ENCODE assay signal across 1 fruit fly cellular context in the genomic region with DNA sequence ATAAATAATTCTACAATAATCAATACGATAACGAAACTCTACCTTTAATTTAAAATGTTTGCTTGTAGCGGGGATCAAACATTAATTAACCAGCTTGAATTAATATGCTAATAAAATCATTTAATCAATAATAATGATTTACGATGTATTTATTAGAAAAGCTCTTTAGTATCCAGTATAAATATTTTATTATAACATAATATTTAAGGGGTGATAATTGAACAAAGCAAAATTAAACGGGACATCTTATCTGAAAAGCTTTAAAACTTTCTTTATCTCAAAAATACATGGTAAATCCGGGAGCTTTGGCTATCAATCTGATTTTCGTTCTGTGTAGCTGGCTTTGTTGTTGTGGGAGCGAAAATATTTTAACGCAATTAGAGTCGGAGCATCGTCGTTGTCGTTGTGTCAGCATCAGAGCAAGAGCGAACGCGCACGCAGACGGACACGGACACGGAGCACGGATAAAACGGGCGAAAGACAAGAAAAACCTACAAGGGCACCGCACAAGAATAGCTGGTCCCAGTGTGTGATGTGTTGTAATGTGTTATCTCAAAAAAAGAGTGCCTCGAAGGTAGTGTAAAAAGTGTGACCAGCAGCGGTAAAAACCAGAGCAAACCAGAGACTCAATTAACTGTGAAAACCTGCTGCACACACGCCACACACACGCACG.
A peak's percentile ranks its signal among the peaks of the same experiment; 100 is the strongest.
TF ChIP-seq lines count a peak whose summit lies in the region.

A gene (plus strand): TSS at position 375 of the 673 bp plus-strand sequence.

TF ChIP-seq in whole organism, embryonic, 481 proteins besides CTCF, POLR2A, EP300 and RAD21 (continued from another document and continues in another):
- peak; percentile 70 for TF ChIP-seq Sox102F (GFP tag; optimal IDR thresholded peaks at IDR 0.05; lab: Kevin White, UChicago)
- no peak for TF ChIP-seq sens (GFP tag; lab: Kevin White, UChicago)
- no peak for TF ChIP-seq Adf1 (GFP tag; IDR thresholded peaks at IDR 0.05; lab: Robert Waterston, UW)
- no peak for TF ChIP-seq CG10366 (GFP tag; IDR thresholded peaks at IDR 0.05; lab: Robert Waterston, UW)
- TF ChIP-seq phol (tag; optimal IDR thresholded peaks at IDR 0.05; lab: Kevin White, UChicago) = peak; percentile 64
- TF ChIP-seq CG13775 (GFP tag; optimal IDR thresholded peaks at IDR 0.05; lab: Kevin White, UChicago) = peak; percentile 48
- no peak; the same call in 1 of the 3 replicates for TF ChIP-seq tgo (GFP tag; IDR thresholded peaks at IDR 0.05; lab: Robert Waterston, UW)
- peak; percentile 54 for TF ChIP-seq CG17359 (tag; optimal IDR thresholded peaks at IDR 0.05; lab: Kevin White, UChicago)
- TF ChIP-seq Fer3 (tag; optimal IDR thresholded peaks at IDR 0.05; lab: Kevin White, UChicago) = peak; percentile 8
- peak; percentile 80 for TF ChIP-seq Sox100B (GFP tag; optimal IDR thresholded peaks at IDR 0.05; lab: Kevin White, UChicago)
- TF ChIP-seq dmrt99B (tag; optimal IDR thresholded peaks at IDR 0.05; lab: Kevin White, UChicago) = peak; percentile 82
- TF ChIP-seq gem (tag; optimal IDR thresholded peaks at IDR 0.05; lab: Kevin White, UChicago) = peak; percentile 81
- no peak for TF ChIP-seq cad (GFP tag; optimal IDR thresholded peaks at IDR 0.05; lab: Kevin White, UChicago)
- TF ChIP-seq tup (GFP tag; optimal IDR thresholded peaks at IDR 0.05; lab: Kevin White, UChicago) = no peak
- TF ChIP-seq CG2199 (GFP tag; IDR thresholded peaks at IDR 0.05; lab: Robert Waterston, UW) = no peak
- no peak for TF ChIP-seq Kr (GFP tag; optimal IDR thresholded peaks at IDR 0.05; lab: Kevin White, UChicago)
- TF ChIP-seq CG4282 (GFP tag; optimal IDR thresholded peaks at IDR 0.05; lab: Kevin White, UChicago) = no peak
- TF ChIP-seq pan (optimal IDR thresholded peaks at IDR 0.05; lab: Kevin White, UChicago) = no peak
- TF ChIP-seq pan (GFP tag; optimal IDR thresholded peaks at IDR 0.05 in 1 of 2, IDR thresholded peaks at IDR 0.05 in 1 of 2) = peak in 1 of 2 experiments; percentile 20
- peak; percentile 80 for TF ChIP-seq CG3281 (GFP tag; optimal IDR thresholded peaks at IDR 0.05; lab: Kevin White, UChicago)
- no peak for TF ChIP-seq HmgD (GFP tag; optimal IDR thresholded peaks at IDR 0.05; lab: Kevin White, UChicago)
- peak; percentile 6; the same call in 1 of the 2 replicates for TF ChIP-seq CG14014 (GFP tag; IDR thresholded peaks at IDR 0.05; lab: Robert Waterston, UW)
- TF ChIP-seq nmo (GFP tag; optimal IDR thresholded peaks at IDR 0.05; lab: Kevin White, UChicago) = peak; percentile 73
- no peak for TF ChIP-seq GATAe (GFP tag; conservative IDR thresholded peaks at IDR 0.05; lab: Robert Waterston, UW)
- peak; percentile 73 for TF ChIP-seq CG15269 (tag; optimal IDR thresholded peaks at IDR 0.05; lab: Kevin White, UChicago)
- peak; percentile 31 for TF ChIP-seq Med (GFP tag; lab: Kevin White, UChicago)
- TF ChIP-seq disco-r (GFP tag; optimal IDR thresholded peaks at IDR 0.05; lab: Kevin White, UChicago) = no peak
- TF ChIP-seq chinmo (GFP tag; IDR thresholded peaks at IDR 0.05; lab: Robert Waterston, UW; ENCODE audit: partially characterized antibody) = 0 out of 4 replicates have a peak, but pooled peaks have one; percentile 17
- peak; percentile 48 for TF ChIP-seq CG1602 (GFP tag; optimal IDR thresholded peaks at IDR 0.05; lab: Kevin White, UChicago)
- no peak for TF ChIP-seq CG17612 (GFP tag; IDR thresholded peaks at IDR 0.05; lab: Robert Waterston, UW)
- TF ChIP-seq dpn (GFP tag; optimal IDR thresholded peaks at IDR 0.05; lab: Kevin White, UChicago) = peak; percentile 3 to 40
- TF ChIP-seq Mes4 (GFP tag; optimal IDR thresholded peaks at IDR 0.05; lab: Kevin White, UChicago) = no peak
- TF ChIP-seq CG34422 (GFP tag; IDR thresholded peaks at IDR 0.05; lab: Robert Waterston, UW) = no peak
- TF ChIP-seq CoRest (tag; optimal IDR thresholded peaks at IDR 0.05; lab: Kevin White, UChicago) = peak; percentile 80
- TF ChIP-seq CG34376 (GFP tag; optimal IDR thresholded peaks at IDR 0.05; lab: Kevin White, UChicago) = peak; percentile 40
- no peak for TF ChIP-seq CG18011 (GFP tag; optimal IDR thresholded peaks at IDR 0.05; lab: Kevin White, UChicago)
- TF ChIP-seq CG33213 (GFP tag; optimal IDR thresholded peaks at IDR 0.05; lab: Kevin White, UChicago) = no peak
- peak; percentile 52 for TF ChIP-seq NfI (GFP tag; optimal IDR thresholded peaks at IDR 0.05; lab: Kevin White, UChicago)
- TF ChIP-seq pho (GFP tag; optimal IDR thresholded peaks at IDR 0.05; lab: Kevin White, UChicago) = no peak
- no peak for TF ChIP-seq CG12744 (GFP tag; optimal IDR thresholded peaks at IDR 0.05; lab: Kevin White, UChicago)
- no peak for TF ChIP-seq Sin3A (optimal IDR thresholded peaks at IDR 0.05; lab: Kevin White, UChicago)
- TF ChIP-seq CG16779 (GFP tag; IDR thresholded peaks at IDR 0.05; lab: Robert Waterston, UW) = peak; percentile 58; the same call in 1 of the 2 replicates
- TF ChIP-seq CG1233 (GFP tag; optimal IDR thresholded peaks at IDR 0.05; lab: Kevin White, UChicago) = peak; percentile 59
- peak; percentile 70 for TF ChIP-seq CG10147 (GFP tag; optimal IDR thresholded peaks at IDR 0.05; lab: Kevin White, UChicago)
- TF ChIP-seq Dfd (GFP tag; optimal IDR thresholded peaks at IDR 0.05; lab: Kevin White, UChicago) = no peak
- peak; percentile 60 for TF ChIP-seq odd (GFP tag; optimal IDR thresholded peaks at IDR 0.05; lab: Kevin White, UChicago)
- no peak for TF ChIP-seq CG16813 (GFP tag; IDR thresholded peaks at IDR 0.05; lab: Robert Waterston, UW; ENCODE audit: partially characterized antibody)
- peak; percentile 21 for TF ChIP-seq B-H2 (GFP tag; optimal IDR thresholded peaks at IDR 0.05; lab: Kevin White, UChicago)
- no peak for TF ChIP-seq CG14667 (GFP tag; IDR thresholded peaks at IDR 0.05; lab: Robert Waterston, UW)
- TF ChIP-seq Hr78 (GFP tag; optimal IDR thresholded peaks at IDR 0.05; lab: Kevin White, UChicago) = peak in 1 of 2 experiments; percentile 31
- TF ChIP-seq CG8388 (GFP tag; optimal IDR thresholded peaks at IDR 0.05; lab: Kevin White, UChicago) = peak; percentile 29
- TF ChIP-seq NK7.1 (GFP tag; optimal IDR thresholded peaks at IDR 0.05; lab: Kevin White, UChicago) = no peak
- TF ChIP-seq CG2875 (GFP tag; optimal IDR thresholded peaks at IDR 0.05; lab: Kevin White, UChicago) = no peak
- no peak for TF ChIP-seq CG2129 (GFP tag; IDR thresholded peaks at IDR 0.05; lab: Robert Waterston, UW; ENCODE audit: partially characterized antibody)
- peak; percentile 80 for TF ChIP-seq CG31441 (GFP tag; IDR thresholded peaks at IDR 0.05; lab: Robert Waterston, UW)
- peak; percentile 17 for TF ChIP-seq kay (GFP tag; optimal IDR thresholded peaks at IDR 0.05; lab: Kevin White, UChicago)
- TF ChIP-seq CG30020 (tag; optimal IDR thresholded peaks at IDR 0.05; lab: Kevin White, UChicago) = peak; percentile 17
- TF ChIP-seq exex (tag; optimal IDR thresholded peaks at IDR 0.05; lab: Kevin White, UChicago) = peak; percentile 38
- peak; percentile 45 for TF ChIP-seq Chrac-16 (GFP tag; optimal IDR thresholded peaks at IDR 0.05; lab: Kevin White, UChicago)
- TF ChIP-seq run (tag; optimal IDR thresholded peaks at IDR 0.05; lab: Kevin White, UChicago) = peak; percentile 16
- peak in 1 of 2 experiments; percentile 73 for TF ChIP-seq eve (GFP tag; optimal IDR thresholded peaks at IDR 0.05; lab: Kevin White, UChicago)
- TF ChIP-seq maf-S (GFP tag; optimal IDR thresholded peaks at IDR 0.05; lab: Kevin White, UChicago) = no peak
- peak; percentile 37 for TF ChIP-seq tin (GFP tag; optimal IDR thresholded peaks at IDR 0.05; lab: Kevin White, UChicago)
- peak; percentile 23 for TF ChIP-seq Fer2 (tag; optimal IDR thresholded peaks at IDR 0.05; lab: Kevin White, UChicago)
- peak; percentile 34 for TF ChIP-seq zf30C (GFP tag; optimal IDR thresholded peaks at IDR 0.05; lab: Kevin White, UChicago)
- TF ChIP-seq CG2678 (tag; optimal IDR thresholded peaks at IDR 0.05; lab: Kevin White, UChicago) = peak; percentile 89
- peak; percentile 36 for TF ChIP-seq CG9817 (tag; optimal IDR thresholded peaks at IDR 0.05; lab: Kevin White, UChicago)
- TF ChIP-seq unpg (GFP tag; optimal IDR thresholded peaks at IDR 0.05; lab: Kevin White, UChicago) = peak; percentile 25
- no peak for TF ChIP-seq CG6175 (GFP tag; IDR thresholded peaks at IDR 0.05; lab: Robert Waterston, UW)
- no peak for TF ChIP-seq scrt (GFP tag; optimal IDR thresholded peaks at IDR 0.05; lab: Kevin White, UChicago)
- TF ChIP-seq Dref (GFP tag; IDR thresholded peaks at IDR 0.05; lab: Robert Waterston, UW) = 0 out of 2 replicates have a peak, but pooled peaks have one; percentile 10
- 0 out of 2 replicates have a peak, but pooled peaks have one; percentile 24 for TF ChIP-seq CG3847 (GFP tag; IDR thresholded peaks at IDR 0.05; lab: Robert Waterston, UW)
- no peak for TF ChIP-seq Camta (GFP tag; optimal IDR thresholded peaks at IDR 0.05; lab: Kevin White, UChicago)
- peak; percentile 78 for TF ChIP-seq CG7839 (tag; optimal IDR thresholded peaks at IDR 0.05; lab: Kevin White, UChicago)
- no peak for TF ChIP-seq Ada2b (GFP tag; IDR thresholded peaks at IDR 0.05; lab: Robert Waterston, UW)
- TF ChIP-seq CG16815 (GFP tag; optimal IDR thresholded peaks at IDR 0.05; lab: Kevin White, UChicago) = peak; percentile 20
- TF ChIP-seq CG4328 (GFP tag; optimal IDR thresholded peaks at IDR 0.05; lab: Kevin White, UChicago) = peak; percentile 47
- peak; percentile 90 for TF ChIP-seq CG7556 (GFP tag; optimal IDR thresholded peaks at IDR 0.05; lab: Kevin White, UChicago)
- peak; percentile 48 for TF ChIP-seq CG10543 (GFP tag; optimal IDR thresholded peaks at IDR 0.05; lab: Kevin White, UChicago)
- TF ChIP-seq Hmr (GFP tag; optimal IDR thresholded peaks at IDR 0.05; lab: Kevin White, UChicago) = peak; percentile 81
- peak; percentile 2 for TF ChIP-seq trem (tag; optimal IDR thresholded peaks at IDR 0.05; lab: Kevin White, UChicago)
- TF ChIP-seq CG8281 (tag; optimal IDR thresholded peaks at IDR 0.05; lab: Kevin White, UChicago) = peak; percentile 17
- TF ChIP-seq CG15514 (GFP tag; optimal IDR thresholded peaks at IDR 0.05; lab: Kevin White, UChicago) = peak; percentile 6
- no peak for TF ChIP-seq CG12219 (GFP tag; optimal IDR thresholded peaks at IDR 0.05; lab: Kevin White, UChicago)
- no peak for TF ChIP-seq al (GFP tag; IDR thresholded peaks at IDR 0.05; lab: Robert Waterston, UW)
- TF ChIP-seq CG4820 (GFP tag; optimal IDR thresholded peaks at IDR 0.05; lab: Kevin White, UChicago) = peak; percentile 4
- peak; percentile 20 for TF ChIP-seq az2 (GFP tag; optimal IDR thresholded peaks at IDR 0.05; lab: Kevin White, UChicago)
- no peak for TF ChIP-seq Neu2 (GFP tag; optimal IDR thresholded peaks at IDR 0.05; lab: Kevin White, UChicago; ENCODE audit: borderline replicate concordance)
- no peak for TF ChIP-seq CG10565 (GFP tag; optimal IDR thresholded peaks at IDR 0.05; lab: Kevin White, UChicago)
- no peak for TF ChIP-seq sc (optimal IDR thresholded peaks at IDR 0.05; lab: Kevin White, UChicago)
- peak; percentile 35 for TF ChIP-seq sc (GFP tag; optimal IDR thresholded peaks at IDR 0.05; lab: Kevin White, UChicago)
- peak; percentile 48 for TF ChIP-seq Dek (tag; optimal IDR thresholded peaks at IDR 0.05; lab: Kevin White, UChicago)
- TF ChIP-seq CG14710 (tag; optimal IDR thresholded peaks at IDR 0.05; lab: Kevin White, UChicago) = peak; percentile 35
- TF ChIP-seq jing (GFP tag; optimal IDR thresholded peaks at IDR 0.05; lab: Kevin White, UChicago) = no peak
- TF ChIP-seq Ssrp (tag; optimal IDR thresholded peaks at IDR 0.05; lab: Kevin White, UChicago) = peak; percentile 40
- no peak; the same call in 2 of the 3 replicates for TF ChIP-seq CG11695 (GFP tag; IDR thresholded peaks at IDR 0.05; lab: Robert Waterston, UW)
- TF ChIP-seq oc (tag; optimal IDR thresholded peaks at IDR 0.05; lab: Kevin White, UChicago) = no peak
- TF ChIP-seq eyg (GFP tag; optimal IDR thresholded peaks at IDR 0.05; lab: Kevin White, UChicago) = no peak
- TF ChIP-seq MTF-1 (GFP tag; optimal IDR thresholded peaks at IDR 0.05; lab: Kevin White, UChicago; ENCODE audit: borderline replicate concordance) = no peak
- peak; percentile 78 for TF ChIP-seq CG6854 (GFP tag; optimal IDR thresholded peaks at IDR 0.05; lab: Kevin White, UChicago)
- no peak for TF ChIP-seq CG7372 (GFP tag; IDR thresholded peaks at IDR 0.05; lab: Robert Waterston, UW)
- peak; percentile 45 for TF ChIP-seq ind (GFP tag; optimal IDR thresholded peaks at IDR 0.05; lab: Kevin White, UChicago)
- no peak for TF ChIP-seq CG7987 (GFP tag; optimal IDR thresholded peaks at IDR 0.05; lab: Kevin White, UChicago)
- TF ChIP-seq CG11504 (tag; optimal IDR thresholded peaks at IDR 0.05; lab: Kevin White, UChicago) = peak; percentile 84
- peak; percentile 62 for TF ChIP-seq bcd (GFP tag; optimal IDR thresholded peaks at IDR 0.05; lab: Kevin White, UChicago)
- peak; percentile 51 for TF ChIP-seq fd96Cb (tag; optimal IDR thresholded peaks at IDR 0.05; lab: Kevin White, UChicago)
- TF ChIP-seq Hr51 (GFP tag; optimal IDR thresholded peaks at IDR 0.05; lab: Kevin White, UChicago) = peak in 1 of 2 experiments; percentile 78
- no peak for TF ChIP-seq CG8359 (GFP tag; optimal IDR thresholded peaks at IDR 0.05; lab: Kevin White, UChicago; ENCODE audit: borderline replicate concordance)
- TF ChIP-seq CG15011 (GFP tag; optimal IDR thresholded peaks at IDR 0.05; lab: Kevin White, UChicago) = peak; percentile 56
- peak; percentile 27 for TF ChIP-seq Deaf1 (tag; optimal IDR thresholded peaks at IDR 0.05; lab: Kevin White, UChicago)
- TF ChIP-seq tna (GFP tag; IDR thresholded peaks at IDR 0.05; lab: Robert Waterston, UW; ENCODE audit: partially characterized antibody) = no peak
- peak; percentile 74 for TF ChIP-seq Fer1 (GFP tag; optimal IDR thresholded peaks at IDR 0.05; lab: Kevin White, UChicago)
- TF ChIP-seq tap (tag; optimal IDR thresholded peaks at IDR 0.05; lab: Kevin White, UChicago) = peak; percentile 52
- TF ChIP-seq kah (GFP tag; optimal IDR thresholded peaks at IDR 0.05; lab: Kevin White, UChicago) = no peak
- no peak for TF ChIP-seq CrebB (tag; optimal IDR thresholded peaks at IDR 0.05; lab: Kevin White, UChicago)
- TF ChIP-seq CG13296 (GFP tag; optimal IDR thresholded peaks at IDR 0.05; lab: Kevin White, UChicago) = peak; percentile 72
- peak; percentile 38 for TF ChIP-seq CG13894 (tag; optimal IDR thresholded peaks at IDR 0.05; lab: Kevin White, UChicago)
- TF ChIP-seq CG12104 (GFP tag; optimal IDR thresholded peaks at IDR 0.05; lab: Kevin White, UChicago) = peak; percentile 41
- TF ChIP-seq CG17361 (GFP tag; IDR thresholded peaks at IDR 0.05; lab: Robert Waterston, UW) = peak; percentile 87; the same call in 2 of the 3 replicates
- TF ChIP-seq CG1529 (GFP tag; optimal IDR thresholded peaks at IDR 0.05; lab: Kevin White, UChicago) = peak; percentile 34
- no peak for TF ChIP-seq NC2α (GFP tag; optimal IDR thresholded peaks at IDR 0.05; lab: Kevin White, UChicago)
- no peak for TF ChIP-seq Mad (GFP tag; optimal IDR thresholded peaks at IDR 0.05; lab: Kevin White, UChicago)
- TF ChIP-seq Scr (GFP tag; IDR thresholded peaks at IDR 0.05; lab: Robert Waterston, UW; ENCODE audit: partially characterized antibody) = no peak
